Worm (Caenorhabditis elegans) whole organism, L1 larva: ENCODE data around the gene C34E10.10.
A peak's percentile ranks its signal among the peaks of the same experiment; 100 is the strongest.

ENCODE experiments used
- ceh-90 ChIP-seq: sonication (generic microtip); optimal IDR thresholded peaks from 2 replicates; lab custom pipeline; 2016; ENCODE audit warnings: missing genetic modification characterization, missing compliant biosample characterization
- fkh-8 ChIP-seq: sonication (generic microtip); optimal IDR thresholded peaks from 2 replicates; lab custom pipeline; 2016; ENCODE audit warnings: mild to moderate bottlenecking, missing genetic modification characterization, missing compliant biosample characterization
- lsy-2 ChIP-seq, 2 experiments: fragments of 150-350 bp; optimal IDR thresholded peaks; 2 replicates each; lab custom pipeline; 2014; ENCODE audit warnings: missing biosample characterization in 2 of 2, missing genetic modification characterization in 2 of 2
- nhr-77 ChIP-seq: fragments of 150-350 bp; optimal IDR thresholded peaks from 2 replicates; lab custom pipeline; 2014; ENCODE audit warnings: missing biosample characterization, missing genetic modification characterization
- ztf-11 ChIP-seq, 2 experiments: sonication (generic microtip); optimal IDR thresholded peaks; 2 replicates each; lab custom pipeline; 2016 to 2017; ENCODE audit warnings: missing genetic modification characterization in 2 of 2, missing biosample characterization in 1 of 2, missing compliant biosample characterization in 1 of 2

ce11 chrIII:5274715-5275355 is 47.2 kb upstream of the C34E10.10 start, which contains the start of the genes daf-41 and toc-1:
- TF ChIP-seq nhr-77 (tag; lab: Kevin White, UChicago): no peak
- peak; percentile 69 to 73 for TF ChIP-seq lsy-2 (tag; optimal IDR thresholded peaks at IDR 0.05; lab: Kevin White, UChicago)
- TF ChIP-seq ceh-90: peak; percentile 18
- no peak for TF ChIP-seq ztf-11 (tag; optimal IDR thresholded peaks at IDR 0.05; lab: Kevin White, UChicago)
- TF ChIP-seq fkh-8 (tag; lab: Kevin White, UChicago): peak; percentile 81
